Worm (Caenorhabditis elegans): ENCODE results near the gene C04B4.2.
A peak's percentile ranks its signal among the peaks of the same experiment; 100 is the strongest.

The C04B4.2 gene

ce11 chrX:12317560-12317959, 34.5 kb downstream of the C04B4.2 start:
- TF ChIP-seq zip-4 (GFP tag; optimal IDR thresholded peaks at IDR 0.05): no peak
- TF ChIP-seq pag-3 (tag; optimal IDR thresholded peaks at IDR 0.05; ENCODE audit: borderline replicate concordance, insufficient read depth): no peak
- no peak for TF ChIP-seq hlh-4 (tag; optimal IDR thresholded peaks at IDR 0.05)
- no peak for TF ChIP-seq unc-98 (GFP tag; IDR thresholded peaks at IDR 0.05)
- TF ChIP-seq mab-9 (GFP tag; IDR thresholded peaks at IDR 0.05): no peak
- TF ChIP-seq nhr-19 (GFP tag; conservative IDR thresholded peaks at IDR 0.05): no peak
- TF ChIP-seq nhr-237 (tag; optimal IDR thresholded peaks at IDR 0.05): no peak
- TF ChIP-seq dpl-1 (GFP tag; optimal IDR thresholded peaks at IDR 0.05): no peak
- TF ChIP-seq lin-35 (GFP tag; optimal IDR thresholded peaks at IDR 0.05): no peak
- no peak for TF ChIP-seq ets-5 (GFP tag; IDR thresholded peaks at IDR 0.05)
- no peak for TF ChIP-seq xbp-1 (tag; optimal IDR thresholded peaks at IDR 0.05)
- TF ChIP-seq hlh-17 (GFP tag; optimal IDR thresholded peaks at IDR 0.05; ENCODE audit: borderline replicate concordance): no peak
- no peak for TF ChIP-seq swsn-7 (tag; optimal IDR thresholded peaks at IDR 0.05)
- no peak for TF ChIP-seq aha-1 (tag; optimal IDR thresholded peaks at IDR 0.05)
- no peak for TF ChIP-seq nhr-12 (tag; optimal IDR thresholded peaks at IDR 0.05)
- no peak for TF ChIP-seq ztf-4 (tag; optimal IDR thresholded peaks at IDR 0.05)
- no peak for TF ChIP-seq nhr-85 (tag)

ce11 chrX:12320737-12321136, 37.7 kb downstream of the C04B4.2 start, which contains the start of gene ceh-40:
Gene ceh-40, minus strand, starts transcription at chrX:12320777.
- TF ChIP-seq dsc-1 (tag; optimal IDR thresholded peaks at IDR 0.05) (no peak), lin-13 (GFP tag; optimal IDR thresholded peaks at IDR 0.05) (no peak), aly-2 (tag; optimal IDR thresholded peaks at IDR 0.05) (no peak), nhr-76 (tag; optimal IDR thresholded peaks at IDR 0.05) (no peak), mdl-1 (tag; optimal IDR thresholded peaks at IDR 0.05) (no peak), nhr-77 (tag; optimal IDR thresholded peaks at IDR 0.05) (no peak), aha-1 (tag; optimal IDR thresholded peaks at IDR 0.05) (no peak), hpl-2 (GFP tag; optimal IDR thresholded peaks at IDR 0.05) (no peak), egl-13 (tag; optimal IDR thresholded peaks at IDR 0.05) (no peak), C04F5.9 (tag; optimal IDR thresholded peaks at IDR 0.05) (no peak), fkh-10 (GFP tag; optimal IDR thresholded peaks at IDR 0.05) (no peak), nhr-237 (tag; optimal IDR thresholded peaks at IDR 0.05) (no peak), lin-15B (tag; optimal IDR thresholded peaks at IDR 0.05) (no peak), ets-5 (GFP tag; IDR thresholded peaks at IDR 0.05) (no peak)

ce11 chrX:12321357-12321756, 38.3 kb downstream of the C04B4.2 start, which contains the start of gene F17A2.13:
Gene F17A2.13, plus strand, starts transcription at chrX:12321657.
- TF ChIP-seq jun-1 (tag; optimal IDR thresholded peaks at IDR 0.05) (no peak), fkh-4 (tag; optimal IDR thresholded peaks at IDR 0.05; ENCODE audit: borderline replicate concordance) (no peak), isw-1 (GFP tag; IDR thresholded peaks at IDR 0.05) (no peak), mdl-1 (tag; optimal IDR thresholded peaks at IDR 0.05) (no peak), rnt-1 (tag; optimal IDR thresholded peaks at IDR 0.05) (no peak), nhr-90 (tag; optimal IDR thresholded peaks at IDR 0.05; ENCODE audit: poor library complexity) (no peak), snpc-4 (tag; optimal IDR thresholded peaks at IDR 0.05) (no peak), ceh-82 (tag; optimal IDR thresholded peaks at IDR 0.05) (no peak), lin-13 (GFP tag; optimal IDR thresholded peaks at IDR 0.05) (no peak), unc-130 (tag; optimal IDR thresholded peaks at IDR 0.05) (no peak)

ce11 chrX:12323439-12323838, 40.4 kb downstream of the C04B4.2 start, which contains the start of gene srd-40:
Gene srd-40, plus strand, starts transcription at chrX:12323739.
- TF ChIP-seq isw-1 (GFP tag; IDR thresholded peaks at IDR 0.05): no peak
- TF ChIP-seq ceh-82 (tag; optimal IDR thresholded peaks at IDR 0.05): no peak
- no peak for TF ChIP-seq egl-13 (tag; optimal IDR thresholded peaks at IDR 0.05)
- TF ChIP-seq snpc-4 (tag; optimal IDR thresholded peaks at IDR 0.05): no peak
- peak; percentile 44 for TF ChIP-seq fkh-8 (tag; optimal IDR thresholded peaks at IDR 0.05)
- no peak for TF ChIP-seq ceh-88 (GFP tag; IDR thresholded peaks at IDR 0.05)
- peak; percentile 19 for TF ChIP-seq hlh-4 (tag; optimal IDR thresholded peaks at IDR 0.05)
- TF ChIP-seq unc-130 (tag; optimal IDR thresholded peaks at IDR 0.05): no peak
- no peak for TF ChIP-seq blmp-1 (tag; optimal IDR thresholded peaks at IDR 0.05)
- TF ChIP-seq nhr-28 (tag; optimal IDR thresholded peaks at IDR 0.05): no peak
- TF ChIP-seq swsn-7 (tag; optimal IDR thresholded peaks at IDR 0.05): no peak

Data from whole organism, L1 larva.